Worm (Caenorhabditis elegans) whole organism, midembryonic: ENCODE data around the gene K10D11.4.

ENCODE experiments used
- T22C8.4 ChIP-seq: fragments of 200-800 bp; sonication (Bioruptor generic); IDR thresholded peaks from 2 replicates; pipeline ENCODE4 v1.3.6; 2022; ENCODE audit warnings: missing genetic modification characterization, missing compliant biosample characterization
- cog-1 ChIP-seq: sonication (generic microtip); optimal IDR thresholded peaks from 2 replicates; lab custom pipeline; 2016; ENCODE audit warnings: missing genetic modification characterization, missing compliant biosample characterization
- flt-1 ChIP-seq: fragments of 200-800 bp; sonication (Bioruptor generic); IDR thresholded peaks from 2 replicates; pipeline ENCODE4 v1.3.6; 2022; ENCODE audit warnings: missing genetic modification characterization, missing compliant biosample characterization
- klf-2 ChIP-seq: fragments of 200-800 bp; sonication (Bioruptor generic); conservative IDR thresholded peaks from 2 replicates; pipeline ENCODE4 v1.3.6; 2022; ENCODE audit warnings: missing genetic modification reagents, missing genetic modification characterization, missing compliant biosample characterization
- med-1 ChIP-seq: sonication (generic microtip); optimal IDR thresholded peaks from 2 replicates; lab custom pipeline; 2017; ENCODE audit warnings: missing genetic modification characterization, mild to moderate bottlenecking, missing compliant biosample characterization, antibody characterized with exemption, missing genetic modification reagents; ENCODE audit not compliant: insufficient read depth
- ref-1 ChIP-seq: fragments of 200-800 bp; sonication (Bioruptor generic); conservative IDR thresholded peaks from 2 replicates; pipeline ENCODE4 v1.3.6; 2022; ENCODE audit warnings: missing genetic modification reagents, missing genetic modification characterization, missing compliant biosample characterization
- tab-1 ChIP-seq: fragments of 200-800 bp; sonication (Bioruptor generic); IDR thresholded peaks from 2 replicates; pipeline ENCODE4 v1.3.6; 2022; ENCODE audit warnings: missing genetic modification characterization, missing compliant biosample characterization
- ztf-23 ChIP-seq: fragments of 200-800 bp; sonication (Bioruptor generic); IDR thresholded peaks from 2 replicates; pipeline ENCODE4 v1.3.6; 2022; ENCODE audit warnings: missing genetic modification reagents, missing genetic modification characterization, missing compliant biosample characterization
- ztf-29 ChIP-seq: fragments of 200-800 bp; sonication (Bioruptor generic); IDR thresholded peaks from 2 replicates; pipeline ENCODE4 v1.3.6; 2022; ENCODE audit warnings: missing genetic modification reagents, missing genetic modification characterization, missing compliant biosample characterization

Gene K10D11.4

ce11 chrIV:13013711-13014341 lies 19.6 kb upstream of the K10D11.4 start:
- TF ChIP-seq med-1 (GFP tag; lab: Kevin White, UChicago) (no peak), ref-1 (GFP tag; lab: Robert Waterston, UW) (no peak), flt-1 (GFP tag; lab: Robert Waterston, UW) (no peak), tab-1 (no peak), ztf-29 (no peak), ztf-23 (no peak), T22C8.4 (GFP tag; lab: Robert Waterston, UW) (no peak), cog-1 (tag; lab: Kevin White, UChicago) (no peak), klf-2 (no peak)

ce11 chrIV:13013231-13013630 lies 19.0 kb upstream of the K10D11.4 start:
- no peak for TF ChIP-seq klf-2
- no peak for TF ChIP-seq T22C8.4 (GFP tag; lab: Robert Waterston, UW)
- no peak for TF ChIP-seq flt-1 (GFP tag; lab: Robert Waterston, UW)
- no peak for TF ChIP-seq tab-1
- TF ChIP-seq ztf-23: no peak
- TF ChIP-seq ref-1 (GFP tag; lab: Robert Waterston, UW): no peak
- TF ChIP-seq cog-1 (tag; lab: Kevin White, UChicago): no peak
- TF ChIP-seq med-1 (GFP tag; lab: Kevin White, UChicago): no peak
- no peak for TF ChIP-seq ztf-29

- TF ChIP-seq tab-1: no peak
- TF ChIP-seq cog-1 (tag; lab: Kevin White, UChicago): no peak
- TF ChIP-seq med-1 (GFP tag; lab: Kevin White, UChicago): no peak
- no peak for TF ChIP-seq klf-2
- TF ChIP-seq ref-1 (GFP tag; lab: Robert Waterston, UW): no peak
- no peak for TF ChIP-seq flt-1 (GFP tag; lab: Robert Waterston, UW)
- TF ChIP-seq ztf-29: no peak
- no peak for TF ChIP-seq ztf-23
- TF ChIP-seq T22C8.4 (GFP tag; lab: Robert Waterston, UW): no peak
These were observed 15.2 kb upstream of the K10D11.4 start for ce11 chrIV:13009507-13009906.

ce11 chrIV:13008405-13009208 lies 14.3 kb upstream of the K10D11.4 start, which contains the start of gene mbk-2:
Gene mbk-2, plus strand, starts transcription at chrIV:13009158.
- TF ChIP-seq flt-1 (GFP tag; lab: Robert Waterston, UW) (no peak), ztf-23 (no peak), klf-2 (no peak), ref-1 (GFP tag; lab: Robert Waterston, UW) (no peak), med-1 (GFP tag; lab: Kevin White, UChicago) (no peak), cog-1 (tag; lab: Kevin White, UChicago) (no peak), ztf-29 (no peak), T22C8.4 (GFP tag; lab: Robert Waterston, UW) (no peak), tab-1 (no peak)

ce11 chrIV:12999087-12999486 lies 4.8 kb upstream of the K10D11.4 start:
- TF ChIP-seq med-1 (GFP tag; lab: Kevin White, UChicago) (no peak), flt-1 (GFP tag; lab: Robert Waterston, UW) (0 out of 2 replicates have a peak, but pooled peaks have one; percentile 40)

- no peak for TF ChIP-seq med-1 (GFP tag; lab: Kevin White, UChicago)
- no peak for TF ChIP-seq tab-1
- no peak for TF ChIP-seq flt-1 (GFP tag; lab: Robert Waterston, UW)
- TF ChIP-seq cog-1 (tag; lab: Kevin White, UChicago): no peak
- no peak for TF ChIP-seq ztf-23
- no peak for TF ChIP-seq ztf-29
- TF ChIP-seq ref-1 (GFP tag; lab: Robert Waterston, UW): no peak
- no peak for TF ChIP-seq T22C8.4 (GFP tag; lab: Robert Waterston, UW)
- no peak for TF ChIP-seq klf-2
These were observed 3.3 kb upstream of the K10D11.4 start for ce11 chrIV:12997560-12997959.

- TF ChIP-seq ref-1 (GFP tag; lab: Robert Waterston, UW) (no peak), ztf-29 (no peak), T22C8.4 (GFP tag; lab: Robert Waterston, UW) (no peak), cog-1 (tag; lab: Kevin White, UChicago) (no peak), tab-1 (no peak), flt-1 (GFP tag; lab: Robert Waterston, UW) (no peak), ztf-23 (no peak), klf-2 (no peak), med-1 (GFP tag; lab: Kevin White, UChicago) (no peak)
These were observed 1.6 kb upstream of the K10D11.4 start, which contains the start of gene K10D11.7 for ce11 chrIV:12995886-12996285. Gene K10D11.7, minus strand, starts transcription at chrIV:12995986.

ce11 chrIV:12991629-12992028 lies 2.6 kb downstream of the K10D11.4 start, which contains the start of gene K10D11.5:
Gene K10D11.5, minus strand, starts transcription at chrIV:12991843.
- no peak for TF ChIP-seq klf-2
- no peak for TF ChIP-seq flt-1 (GFP tag; lab: Robert Waterston, UW)
- no peak for TF ChIP-seq T22C8.4 (GFP tag; lab: Robert Waterston, UW)

ce11 chrIV:12990638-12991037 lies 3.6 kb downstream of the K10D11.4 start:
- no peak for TF ChIP-seq cog-1 (tag; lab: Kevin White, UChicago)
- TF ChIP-seq T22C8.4 (GFP tag; lab: Robert Waterston, UW): no peak
- TF ChIP-seq ztf-23: no peak
- no peak for TF ChIP-seq med-1 (GFP tag; lab: Kevin White, UChicago)
- no peak for TF ChIP-seq ztf-29
- TF ChIP-seq klf-2: no peak
- TF ChIP-seq ref-1 (GFP tag; lab: Robert Waterston, UW): no peak
- no peak for TF ChIP-seq tab-1
- TF ChIP-seq flt-1 (GFP tag; lab: Robert Waterston, UW): no peak
